Fruit fly (Drosophila melanogaster): ENCODE results near the gene Atg8a.

The Atg8a gene

DNA sequence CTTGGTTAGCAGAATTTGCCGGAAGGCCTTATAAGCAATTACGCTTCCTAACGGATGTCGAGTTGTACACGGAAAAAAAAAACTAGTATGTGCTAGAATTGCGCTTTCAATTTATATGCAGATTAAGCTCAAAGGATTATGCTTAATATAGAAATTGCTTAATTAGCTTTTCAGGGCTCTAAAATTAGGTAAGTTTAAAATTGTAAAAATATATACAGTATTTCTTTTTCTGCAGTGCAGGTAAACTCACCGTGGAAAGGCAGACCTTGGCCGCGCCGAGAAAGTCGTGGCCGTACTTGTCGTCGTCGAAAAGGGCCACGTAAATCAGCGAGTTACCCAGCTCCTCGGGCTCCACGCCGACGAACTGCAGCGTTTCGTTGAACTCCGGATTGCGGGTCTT, 17.5 kb downstream of the Atg8a start:
- no peak for TF ChIP-seq fd96Ca (GFP tag; IDR thresholded peaks at IDR 0.05)
- TF ChIP-seq CG17806 (tag; optimal IDR thresholded peaks at IDR 0.05): peak; percentile 5

DNA sequence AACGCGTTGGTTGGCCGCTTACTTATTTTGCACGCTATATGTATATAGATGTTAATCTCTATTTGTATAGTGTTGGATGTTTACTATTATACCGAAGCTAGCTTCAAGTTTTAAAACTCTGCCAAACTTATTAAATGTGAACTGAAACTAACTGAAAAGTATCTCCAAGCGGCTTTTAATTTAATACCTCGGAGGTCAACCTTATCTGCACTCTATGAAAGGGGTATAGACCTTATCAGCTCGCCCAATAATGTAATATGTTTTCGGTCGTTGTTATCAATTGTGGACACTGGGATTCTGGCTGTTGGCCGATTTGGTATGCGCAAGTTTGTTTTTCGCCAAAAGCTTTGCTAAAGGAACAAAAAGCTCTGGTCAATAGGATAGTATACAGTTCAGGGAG, 19.5 kb downstream of the Atg8a start:
- TF ChIP-seq CG8159 (tag; optimal IDR thresholded peaks at IDR 0.05): no peak
- TF ChIP-seq CG9948 (tag; optimal IDR thresholded peaks at IDR 0.05): no peak
- no peak for TF ChIP-seq Ets98B (GFP tag; IDR thresholded peaks at IDR 0.05)

dm6 chrX:10745590-10745953, 22.6 kb downstream of the Atg8a start:
- peak; percentile 87 for TF ChIP-seq EcR (GFP tag; optimal IDR thresholded peaks at IDR 0.05)
- no peak for TF ChIP-seq CG32121 (GFP tag; IDR thresholded peaks at IDR 0.05)

DNA sequence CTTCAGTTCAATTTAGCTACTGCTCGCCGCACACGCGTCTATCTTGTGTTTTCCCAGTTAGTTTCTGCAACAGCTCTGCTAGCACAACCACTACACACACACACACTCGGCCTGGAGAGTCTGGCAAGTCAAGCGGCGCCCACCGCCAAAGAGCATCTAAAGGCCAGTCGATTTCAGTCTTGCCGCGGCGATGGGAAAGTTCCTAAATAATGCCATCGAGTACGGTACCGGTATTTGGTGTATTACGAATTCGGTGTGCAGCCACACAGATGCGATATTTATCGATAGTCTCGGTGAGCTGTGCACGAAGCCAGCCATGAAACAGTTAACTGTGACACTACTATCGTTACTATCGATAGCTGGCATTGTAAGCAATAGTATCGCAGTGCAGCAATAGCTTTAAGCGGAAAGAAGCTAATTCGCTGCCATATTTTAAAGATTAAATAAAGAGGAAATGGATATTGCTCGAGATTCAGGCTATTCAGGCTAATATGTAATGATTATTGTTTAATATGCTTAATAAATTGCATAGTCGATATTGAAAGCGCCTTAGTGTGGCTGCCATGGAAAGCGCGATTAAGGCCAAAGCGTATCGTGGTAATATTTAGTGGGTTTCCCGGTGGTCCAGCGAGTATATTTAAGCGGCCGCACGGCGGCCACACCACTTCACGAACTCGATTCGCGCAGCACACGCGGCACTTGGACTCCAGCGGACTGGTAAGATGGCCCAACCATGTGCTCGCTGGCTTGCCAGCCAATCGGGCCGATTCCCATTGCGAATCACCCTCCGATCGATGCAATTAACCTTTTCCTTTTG, 23.2 kb downstream of the Atg8a start, which contains the start of gene stx:
TSS of gene stx (minus strand) at position 171 of the 817 bp plus-strand sequence.
- no peak for TF ChIP-seq Snoo (tag; optimal IDR thresholded peaks at IDR 0.05)
- no peak for TF ChIP-seq Pif1A (GFP tag; optimal IDR thresholded peaks at IDR 0.05)
- TF ChIP-seq Pif1B (GFP tag; optimal IDR thresholded peaks at IDR 0.05): no peak
- peak; percentile 59 for TF ChIP-seq CG12605 (GFP tag; IDR thresholded peaks at IDR 0.05)
- no peak for TF ChIP-seq CG9948 (tag; optimal IDR thresholded peaks at IDR 0.05)
- TF ChIP-seq fd96Ca (GFP tag; IDR thresholded peaks at IDR 0.05): peak; percentile 23; the same call in 1 of the 3 replicates
- no peak for TF ChIP-seq CG10348 (GFP tag; IDR thresholded peaks at IDR 0.05)
- TF ChIP-seq CG17806 (tag; optimal IDR thresholded peaks at IDR 0.05): no peak
- peak; percentile 49 for TF ChIP-seq Ets98B (GFP tag; IDR thresholded peaks at IDR 0.05)
- no peak for TF ChIP-seq D1 (tag; optimal IDR thresholded peaks at IDR 0.05)
- TF ChIP-seq rn (GFP tag; IDR thresholded peaks at IDR 0.05): peak; percentile 8; the same call in 1 of the 2 replicates
- peak; percentile 8 for TF ChIP-seq CG8159 (tag; optimal IDR thresholded peaks at IDR 0.05)
- TF ChIP-seq CG8301 (tag; optimal IDR thresholded peaks at IDR 0.05): no peak
- no peak for TF ChIP-seq EcR (GFP tag; optimal IDR thresholded peaks at IDR 0.05)
- no peak for TF ChIP-seq CG14655 (GFP tag; optimal IDR thresholded peaks at IDR 0.05)
- TF ChIP-seq gl (tag; optimal IDR thresholded peaks at IDR 0.05): no peak
- peak; percentile 58; the same call in 2 of the 3 replicates for TF ChIP-seq CG4496 (GFP tag; IDR thresholded peaks at IDR 0.05)
- no peak for TF ChIP-seq CG13204 (GFP tag; optimal IDR thresholded peaks at IDR 0.05)
- TF ChIP-seq CG15710 (tag; optimal IDR thresholded peaks at IDR 0.05): peak; percentile 2
- no peak for TF ChIP-seq CG34367 (tag; optimal IDR thresholded peaks at IDR 0.05)
- TF ChIP-seq CG32121 (GFP tag; IDR thresholded peaks at IDR 0.05): peak; percentile 42; the same call in 1 of the 2 replicates

dm6 chrX:10744315-10744767, 23.8 kb downstream of the Atg8a start, which contains the start of gene ras:
TSS of gene ras (plus strand) at chrX:10744502.
- TF ChIP-seq CG15710 (tag; optimal IDR thresholded peaks at IDR 0.05): no peak
- no peak for TF ChIP-seq Snoo (tag; optimal IDR thresholded peaks at IDR 0.05)
- no peak for TF ChIP-seq CG34367 (tag; optimal IDR thresholded peaks at IDR 0.05)
- no peak for TF ChIP-seq D1 (tag; optimal IDR thresholded peaks at IDR 0.05)
- no peak for TF ChIP-seq EcR (GFP tag; optimal IDR thresholded peaks at IDR 0.05)
- no peak for TF ChIP-seq CG8301 (tag; optimal IDR thresholded peaks at IDR 0.05)
- TF ChIP-seq CG9948 (tag; optimal IDR thresholded peaks at IDR 0.05): no peak
- no peak for TF ChIP-seq CG8159 (tag; optimal IDR thresholded peaks at IDR 0.05)
- no peak for TF ChIP-seq CG14655 (GFP tag; optimal IDR thresholded peaks at IDR 0.05)

DNA sequence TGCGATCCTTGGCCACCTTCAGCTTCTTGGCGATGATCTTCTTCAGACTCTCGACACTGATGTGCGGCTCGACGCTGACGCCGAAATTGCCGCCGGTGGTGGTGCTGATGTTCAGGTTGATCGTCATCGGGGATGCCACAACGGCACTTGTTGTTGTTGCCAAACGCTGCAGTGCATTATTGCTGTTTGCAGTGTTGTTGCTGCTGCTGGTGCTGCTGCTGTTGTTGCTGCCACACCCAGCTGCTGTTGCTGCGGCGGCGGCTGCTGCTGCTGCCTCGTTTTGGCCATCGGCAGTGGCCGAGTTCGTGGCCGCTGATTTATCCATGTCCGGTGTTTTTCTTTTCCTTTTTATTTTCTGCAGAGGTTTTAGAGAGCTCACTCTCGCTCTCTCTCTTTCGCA, 24.3 kb downstream of the Atg8a start:
- no peak for TF ChIP-seq Pif1A (GFP tag; optimal IDR thresholded peaks at IDR 0.05)
- TF ChIP-seq Snoo (tag; optimal IDR thresholded peaks at IDR 0.05): no peak
- TF ChIP-seq CG34367 (tag; optimal IDR thresholded peaks at IDR 0.05): no peak
- no peak for TF ChIP-seq gl (tag; optimal IDR thresholded peaks at IDR 0.05)
- no peak for TF ChIP-seq Ets98B (GFP tag; IDR thresholded peaks at IDR 0.05)
- peak; percentile 51 for TF ChIP-seq CG13204 (GFP tag; optimal IDR thresholded peaks at IDR 0.05)
- peak; percentile 30; the same call in 1 of the 2 replicates for TF ChIP-seq CG32121 (GFP tag; IDR thresholded peaks at IDR 0.05)
- no peak for TF ChIP-seq CG4496 (GFP tag; IDR thresholded peaks at IDR 0.05)
- no peak for TF ChIP-seq CG8159 (tag; optimal IDR thresholded peaks at IDR 0.05)
- no peak for TF ChIP-seq CG10348 (GFP tag; IDR thresholded peaks at IDR 0.05)
- TF ChIP-seq Pif1B (GFP tag; optimal IDR thresholded peaks at IDR 0.05): no peak
- no peak for TF ChIP-seq rn (GFP tag; IDR thresholded peaks at IDR 0.05)
- no peak for TF ChIP-seq fd96Ca (GFP tag; IDR thresholded peaks at IDR 0.05)
- no peak for TF ChIP-seq D1 (tag; optimal IDR thresholded peaks at IDR 0.05)
- no peak for TF ChIP-seq CG15710 (tag; optimal IDR thresholded peaks at IDR 0.05)
- no peak for TF ChIP-seq EcR (GFP tag; optimal IDR thresholded peaks at IDR 0.05)
- TF ChIP-seq CG14655 (GFP tag; optimal IDR thresholded peaks at IDR 0.05): peak; percentile 37
- TF ChIP-seq CG17806 (tag; optimal IDR thresholded peaks at IDR 0.05): no peak
- TF ChIP-seq CG12605 (GFP tag; IDR thresholded peaks at IDR 0.05): no peak
- TF ChIP-seq CG9948 (tag; optimal IDR thresholded peaks at IDR 0.05): no peak
- no peak for TF ChIP-seq CG8301 (tag; optimal IDR thresholded peaks at IDR 0.05)

DNA sequence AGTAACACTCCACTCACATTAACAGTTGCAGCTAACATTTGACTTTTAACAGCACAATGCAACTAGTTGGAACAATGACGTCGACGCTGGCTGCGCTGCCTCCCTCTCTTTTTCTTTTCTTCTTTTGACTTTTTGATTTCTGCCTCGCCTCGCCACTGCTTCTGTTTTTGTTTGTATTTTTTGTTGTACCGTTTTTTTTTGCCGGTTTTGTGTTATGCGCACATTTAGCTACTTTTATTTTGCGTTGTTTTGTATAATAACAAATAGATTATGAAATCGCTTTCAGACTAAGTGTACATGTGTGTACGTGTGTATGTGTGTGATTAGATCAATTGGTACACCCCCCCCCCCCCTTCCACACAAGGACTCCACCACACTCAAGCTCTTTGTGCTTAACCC, 25.6 kb downstream of the Atg8a start:
- TF ChIP-seq CG4496 (GFP tag; IDR thresholded peaks at IDR 0.05) (peak; percentile 67; the same call in 2 of the 3 replicates), CG14655 (GFP tag; optimal IDR thresholded peaks at IDR 0.05) (peak; percentile 43), Pif1A (GFP tag; optimal IDR thresholded peaks at IDR 0.05) (no peak), Ets98B (GFP tag; IDR thresholded peaks at IDR 0.05) (peak; percentile 41), CG12605 (GFP tag; IDR thresholded peaks at IDR 0.05) (peak; percentile 60), fd96Ca (GFP tag; IDR thresholded peaks at IDR 0.05) (0 out of 3 replicates have a peak, but pooled peaks have one; percentile 44), Pif1B (GFP tag; optimal IDR thresholded peaks at IDR 0.05) (no peak), CG13204 (GFP tag; optimal IDR thresholded peaks at IDR 0.05) (no peak), CG32121 (GFP tag; IDR thresholded peaks at IDR 0.05) (no peak), D1 (tag; optimal IDR thresholded peaks at IDR 0.05) (no peak), CG8301 (tag; optimal IDR thresholded peaks at IDR 0.05) (no peak), gl (tag; optimal IDR thresholded peaks at IDR 0.05) (no peak), CG15710 (tag; optimal IDR thresholded peaks at IDR 0.05) (no peak), CG9948 (tag; optimal IDR thresholded peaks at IDR 0.05) (no peak), CG17806 (tag; optimal IDR thresholded peaks at IDR 0.05) (no peak), Snoo (tag; optimal IDR thresholded peaks at IDR 0.05) (no peak), CG8159 (tag; optimal IDR thresholded peaks at IDR 0.05) (peak; percentile 16), CG10348 (GFP tag; IDR thresholded peaks at IDR 0.05) (no peak), rn (GFP tag; IDR thresholded peaks at IDR 0.05) (no peak), CG34367 (tag; optimal IDR thresholded peaks at IDR 0.05) (no peak), EcR (GFP tag; optimal IDR thresholded peaks at IDR 0.05) (no peak)

Data from whole organism, pupa.